Fruit fly (Drosophila melanogaster) ovary, adult (tissue): ENCODE measurements around the gene ich.

ENCODE experiments used
- CG17801 ChIP-seq: fragments of 200-800 bp; optimal IDR thresholded peaks from 2 replicates; lab custom pipeline; 2019; ENCODE audit warnings: missing biosample characterization, mild to moderate bottlenecking, missing genetic modification characterization, moderate library complexity; ENCODE audit not compliant: partially characterized antibody

Gene ich

dm6 chr3R:8918818-8919217 lies 44.0 kb downstream of the ich start:
- TF ChIP-seq CG17801 (GFP tag; lab: Kevin White, UChicago), result no peak

- peak; percentile 53 for TF ChIP-seq CG17801 (GFP tag; lab: Kevin White, UChicago)
Observed at dm6 chr3R:8915537-8916332, 47.1 kb downstream of the ich start.

dm6 chr3R:8914919-8915318 lies 47.9 kb downstream of the ich start:
- no peak for TF ChIP-seq CG17801 (GFP tag; lab: Kevin White, UChicago)
